Worm (Caenorhabditis elegans) whole organism, L3 larva: Measurements from ENCODE around the gene Y75B8A.31.

Experiments
- R02D3.7 ChIP-seq: fragments of 150-350 bp; optimal IDR thresholded peaks from 2 replicates; lab custom pipeline; 2014; ENCODE audit warnings: missing biosample characterization, missing genetic modification characterization
- ama-1 ChIP-seq: fragments of 150-350 bp; optimal IDR thresholded peaks from 2 replicates; lab custom pipeline; 2018
- ceh-16 ChIP-seq: sonication (generic microtip); optimal IDR thresholded peaks from 2 replicates; lab custom pipeline; 2017; ENCODE audit warnings: missing biosample characterization, missing genetic modification characterization
- ceh-28 ChIP-seq: fragments of 150-350 bp; optimal IDR thresholded peaks from 2 replicates; lab custom pipeline; 2014; ENCODE audit warnings: missing biosample characterization, missing genetic modification reagents, missing genetic modification characterization
- ceh-9 ChIP-seq: sonication (generic microtip); optimal IDR thresholded peaks from 2 replicates; lab custom pipeline; 2018; ENCODE audit warnings: missing biosample characterization, missing genetic modification characterization
- daf-12 ChIP-seq: fragments of 150-350 bp; optimal IDR thresholded peaks from 2 replicates; lab custom pipeline; 2014; ENCODE audit warnings: missing biosample characterization, missing genetic modification reagents, missing genetic modification characterization
- egl-27 ChIP-seq: sonication (generic microtip); optimal IDR thresholded peaks from 4 replicates; lab custom pipeline; 2017; ENCODE audit warnings: missing biosample characterization, missing genetic modification reagents, missing genetic modification characterization
- eor-1 ChIP-seq, 2 experiments: fragments of 150-350 bp; optimal IDR thresholded peaks; 2 replicates each; lab custom pipeline; 2014 to 2018; ENCODE audit warnings: missing biosample characterization in 2 of 2, missing genetic modification characterization in 2 of 2
- fos-1 ChIP-seq: fragments of 150-350 bp; optimal IDR thresholded peaks from 2 replicates; lab custom pipeline; 2014; ENCODE audit warnings: missing biosample characterization, missing genetic modification characterization
- hmg-11 ChIP-seq: sonication (generic microtip); optimal IDR thresholded peaks from 2 replicates; lab custom pipeline; 2016; ENCODE audit warnings: missing genetic modification characterization, missing compliant biosample characterization
- jun-1 ChIP-seq: fragments of 150-350 bp; optimal IDR thresholded peaks from 2 replicates; lab custom pipeline; 2014; ENCODE audit warnings: missing biosample characterization, missing genetic modification reagents, missing genetic modification characterization
- lin-39 ChIP-seq: fragments of 150-350 bp; optimal IDR thresholded peaks from 2 replicates; lab custom pipeline; 2018; ENCODE audit warnings: missing biosample characterization, missing genetic modification reagents, missing genetic modification characterization
- lsy-12 ChIP-seq: sonication (generic microtip); optimal IDR thresholded peaks from 2 replicates; lab custom pipeline; 2016; ENCODE audit warnings: mild to moderate bottlenecking, missing genetic modification characterization, missing compliant biosample characterization
- mdl-1 ChIP-seq: fragments of 150-350 bp; optimal IDR thresholded peaks from 2 replicates; lab custom pipeline; 2014; ENCODE audit warnings: missing biosample characterization, missing genetic modification characterization
- mml-1 ChIP-seq: fragments of 150-350 bp; sonication (generic microtip); optimal IDR thresholded peaks from 3 replicates; lab custom pipeline; 2014; ENCODE audit warnings: missing biosample characterization, missing genetic modification characterization
- nfya-1 ChIP-seq: sonication (generic microtip); optimal IDR thresholded peaks from 2 replicates; lab custom pipeline; 2017; ENCODE audit warnings: missing genetic modification characterization, mild to moderate bottlenecking, missing compliant biosample characterization, antibody characterized with exemption, moderate library complexity; ENCODE audit not compliant: insufficient read depth
- nhr-11 ChIP-seq: fragments of 150-350 bp; optimal IDR thresholded peaks from 2 replicates; lab custom pipeline; 2014; ENCODE audit warnings: missing biosample characterization, missing genetic modification characterization
- nhr-23 ChIP-seq: fragments of 150-350 bp; optimal IDR thresholded peaks from 2 replicates; lab custom pipeline; 2014; ENCODE audit warnings: missing biosample characterization, missing genetic modification reagents, missing genetic modification characterization
- nhr-237 ChIP-seq: fragments of 150-350 bp; optimal IDR thresholded peaks from 2 replicates; lab custom pipeline; 2014; ENCODE audit warnings: missing biosample characterization, missing genetic modification characterization
- nhr-25 ChIP-seq: sonication (generic microtip); optimal IDR thresholded peaks from 2 replicates; lab custom pipeline; 2017; ENCODE audit warnings: missing biosample characterization, missing genetic modification characterization
- nhr-28 ChIP-seq: fragments of 150-350 bp; optimal IDR thresholded peaks from 2 replicates; lab custom pipeline; 2014; ENCODE audit warnings: missing biosample characterization, missing genetic modification characterization
- nhr-43 ChIP-seq: sonication (generic microtip); optimal IDR thresholded peaks from 2 replicates; lab custom pipeline; 2016; ENCODE audit warnings: mild to moderate bottlenecking, missing genetic modification characterization, missing compliant biosample characterization; ENCODE audit not compliant: poor library complexity, severe bottlenecking
- nhr-76 ChIP-seq: fragments of 150-350 bp; sonication (generic microtip); optimal IDR thresholded peaks from 5 replicates; lab custom pipeline; 2014; ENCODE audit warnings: missing biosample characterization, missing genetic modification characterization
- nhr-77 ChIP-seq: fragments of 150-350 bp; optimal IDR thresholded peaks from 2 replicates; lab custom pipeline; 2014; ENCODE audit warnings: missing biosample characterization, missing genetic modification characterization
- pha-4 ChIP-seq: fragments of 150-350 bp; optimal IDR thresholded peaks from 2 replicates; lab custom pipeline; 2014; ENCODE audit warnings: missing biosample characterization, missing genetic modification reagents, missing genetic modification characterization
- sea-2 ChIP-seq: fragments of 150-350 bp; sonication (generic microtip); optimal IDR thresholded peaks from 4 replicates; lab custom pipeline; 2014; ENCODE audit warnings: missing biosample characterization, missing genetic modification reagents, missing genetic modification characterization
- skn-1 ChIP-seq: fragments of 150-350 bp; optimal IDR thresholded peaks from 2 replicates; lab custom pipeline; 2014; ENCODE audit warnings: missing biosample characterization, missing genetic modification characterization
- tbx-2 ChIP-seq: sonication (generic microtip); optimal IDR thresholded peaks from 2 replicates; lab custom pipeline; 2016; ENCODE audit warnings: mild to moderate bottlenecking, missing genetic modification characterization, missing compliant biosample characterization
- unc-62 ChIP-seq: fragments of 150-350 bp; sonication (generic microtip); optimal IDR thresholded peaks from 4 replicates; lab custom pipeline; 2014; ENCODE audit warnings: missing biosample characterization, missing genetic modification reagents, missing genetic modification characterization
- zag-1 ChIP-seq: fragments of 150-350 bp; optimal IDR thresholded peaks from 2 replicates; lab custom pipeline; 2014; ENCODE audit warnings: missing biosample characterization, missing genetic modification characterization
- ztf-11 ChIP-seq: fragments of 150-350 bp; optimal IDR thresholded peaks from 2 replicates; lab custom pipeline; 2014; ENCODE audit warnings: missing biosample characterization, missing genetic modification characterization
- ztf-4 ChIP-seq: fragments of 150-350 bp; optimal IDR thresholded peaks from 2 replicates; lab custom pipeline; 2014; ENCODE audit warnings: missing biosample characterization, missing genetic modification characterization

Y75B8A.31 gene

DNA sequence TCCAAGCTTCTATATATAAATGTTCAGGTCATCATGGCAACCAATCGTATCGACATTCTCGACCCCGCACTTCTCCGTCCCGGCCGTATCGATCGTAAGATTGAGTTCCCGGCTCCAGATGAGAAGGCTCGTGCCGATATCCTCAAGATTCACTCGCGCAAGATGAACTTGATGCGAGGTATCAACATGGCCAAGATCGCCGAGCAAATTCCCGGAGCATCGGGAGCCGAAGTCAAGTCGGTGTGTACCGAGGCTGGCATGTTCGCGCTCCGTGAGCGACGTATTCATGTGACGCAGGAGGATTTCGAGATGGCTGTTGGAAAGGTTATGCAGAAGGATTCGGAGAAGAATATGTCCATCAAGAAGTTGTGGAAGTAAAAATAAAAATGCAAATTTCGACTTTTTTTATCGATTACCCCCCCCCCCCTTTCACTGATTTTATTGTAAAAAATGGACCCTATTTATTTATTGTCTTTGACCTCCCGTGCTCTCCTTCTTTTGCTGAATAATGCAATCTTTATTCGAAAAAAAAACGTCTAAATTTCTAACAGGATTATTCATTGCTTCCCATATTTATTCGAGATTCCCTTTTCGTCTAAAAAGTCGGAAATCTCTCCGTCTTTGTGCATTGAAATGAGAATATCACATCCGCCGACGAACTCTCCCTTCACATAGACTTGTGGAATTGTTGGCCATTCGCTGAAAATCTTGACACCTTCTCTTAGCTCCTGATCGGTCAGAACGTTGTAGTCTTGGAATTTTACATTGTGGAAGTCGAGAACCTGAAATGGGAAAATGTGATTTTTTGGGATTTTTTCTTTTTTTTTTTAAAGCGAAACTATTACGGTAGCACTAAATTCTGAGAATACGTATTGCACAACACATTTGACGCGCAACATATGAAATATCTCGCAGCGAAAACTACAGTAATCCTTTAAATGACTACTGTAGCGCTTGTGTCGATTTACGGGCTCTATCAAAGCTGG, 20.9 kb downstream of the Y75B8A.31 start:
- no peak for TF ChIP-seq tbx-2 (tag; lab: Kevin White, UChicago)
- no peak for TF ChIP-seq skn-1 (tag; lab: Kevin White, UChicago)
- no peak for TF ChIP-seq lsy-12 (tag; lab: Kevin White, UChicago)
- no peak for TF ChIP-seq ztf-11 (tag; lab: Kevin White, UChicago)
- TF ChIP-seq jun-1 (tag; lab: Kevin White, UChicago) = no peak
- no peak for TF ChIP-seq egl-27
- TF ChIP-seq nhr-25 (tag; lab: Kevin White, UChicago) = no peak
- no peak for TF ChIP-seq ceh-9 (tag; lab: Kevin White, UChicago)
- TF ChIP-seq nhr-76 (tag; lab: Kevin White, UChicago) = no peak
- no peak for TF ChIP-seq fos-1 (tag; lab: Kevin White, UChicago)
- TF ChIP-seq nhr-77 (tag; lab: Kevin White, UChicago) = no peak
- no peak for TF ChIP-seq ceh-28 (tag; lab: Kevin White, UChicago)
- no peak for TF ChIP-seq nhr-23 (tag; lab: Kevin White, UChicago)
- TF ChIP-seq ama-1 = no peak
- no peak for TF ChIP-seq ceh-16 (tag; lab: Kevin White, UChicago)
- no peak for TF ChIP-seq nhr-28 (tag; lab: Kevin White, UChicago)
- TF ChIP-seq nfya-1 (tag; lab: Kevin White, UChicago) = no peak
- TF ChIP-seq lin-39 (tag; lab: Kevin White, UChicago) = no peak
- TF ChIP-seq, all 47 proteins: peak for 0

DNA sequence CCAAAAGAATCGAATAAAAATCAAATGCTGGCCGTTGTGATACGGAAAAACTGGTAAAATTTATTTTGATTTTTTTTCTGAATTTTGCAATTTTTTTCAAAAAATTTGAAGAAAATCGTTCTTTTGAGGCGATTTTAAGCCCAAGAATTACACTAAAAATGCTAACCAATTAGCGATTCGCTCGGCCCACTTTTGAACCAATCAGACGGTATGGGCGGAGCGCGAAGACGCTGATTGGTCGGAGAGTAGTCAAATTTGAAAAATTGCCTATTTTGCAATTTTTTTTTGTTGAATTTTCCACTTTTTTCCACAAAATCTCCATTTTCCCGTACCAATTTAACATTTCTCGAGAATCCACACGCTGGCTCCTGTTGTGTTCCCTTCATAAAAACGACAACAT, 21.9 kb downstream of the Y75B8A.31 start:
- TF ChIP-seq nfya-1 (tag; lab: Kevin White, UChicago) = peak; percentile 88
- TF ChIP-seq nhr-11 = no peak

DNA sequence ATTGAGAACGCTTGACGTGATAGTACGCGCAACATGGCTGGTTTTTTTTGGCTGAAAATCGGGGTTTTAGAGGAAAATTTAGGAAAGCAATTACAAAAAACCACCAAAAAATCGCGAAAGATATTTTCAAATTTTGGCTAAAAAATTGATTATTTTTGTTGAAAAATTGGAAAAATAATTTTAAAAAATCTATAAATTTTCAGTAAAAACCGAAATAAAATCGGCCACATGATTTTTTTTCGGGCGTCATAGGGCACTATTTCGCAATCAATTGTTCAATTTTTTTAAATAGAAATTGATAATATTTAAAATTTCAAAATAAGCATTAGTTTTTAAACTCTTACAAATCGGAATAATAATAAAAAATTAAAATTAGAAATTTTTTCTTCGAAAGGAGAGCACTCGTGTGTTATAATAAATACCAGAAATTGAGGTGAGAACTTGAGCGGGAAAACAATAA, 22.4 kb downstream of the Y75B8A.31 start, which contains the start of gene glrx-5:
Gene glrx-5 (minus strand): TSS at position 51 of the 460 bp plus-strand sequence.
- TF ChIP-seq nhr-11 = no peak
- no peak for TF ChIP-seq unc-62 (GFP tag; lab: Kevin White, UChicago)
- TF ChIP-seq nhr-25 (tag; lab: Kevin White, UChicago) = no peak
- TF ChIP-seq R02D3.7 (tag; lab: Kevin White, UChicago) = no peak
- no peak for TF ChIP-seq jun-1 (tag; lab: Kevin White, UChicago)
- no peak for TF ChIP-seq tbx-2 (tag; lab: Kevin White, UChicago)
- TF ChIP-seq skn-1 (tag; lab: Kevin White, UChicago) = no peak
- TF ChIP-seq ceh-16 (tag; lab: Kevin White, UChicago) = no peak
- TF ChIP-seq hmg-11 = no peak
- no peak for TF ChIP-seq daf-12 (tag; lab: Kevin White, UChicago)
- no peak for TF ChIP-seq nhr-76 (tag; lab: Kevin White, UChicago)
- no peak for TF ChIP-seq zag-1 (tag; lab: Kevin White, UChicago)
- no peak for TF ChIP-seq lin-39 (tag; lab: Kevin White, UChicago)
- no peak for TF ChIP-seq sea-2 (GFP tag; lab: Kevin White, UChicago)
- TF ChIP-seq mdl-1 (tag; lab: Kevin White, UChicago) = no peak

DNA sequence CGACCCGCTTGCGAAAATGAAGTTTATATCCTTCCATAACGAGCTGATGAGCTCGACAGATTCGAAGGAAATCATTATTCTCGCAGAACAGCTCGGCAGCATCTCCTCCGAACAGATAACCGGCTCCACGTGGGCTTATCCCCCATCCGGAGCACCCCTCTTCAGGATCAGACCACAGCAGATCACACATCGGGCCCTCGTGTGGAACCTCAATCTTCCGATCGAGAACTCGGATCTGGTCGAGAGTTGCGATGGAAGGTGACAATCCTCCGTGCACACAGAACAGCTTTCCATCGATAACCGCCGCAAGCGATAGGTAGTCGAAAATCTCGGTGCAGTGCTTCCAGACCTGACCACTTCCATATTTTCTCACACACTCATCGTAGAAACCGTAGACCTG, 24.2 kb downstream of the Y75B8A.31 start:
- TF ChIP-seq unc-62 (GFP tag; lab: Kevin White, UChicago) = no peak
- no peak for TF ChIP-seq egl-27
- no peak for TF ChIP-seq daf-12 (tag; lab: Kevin White, UChicago)
- TF ChIP-seq pha-4 (tag; lab: Kevin White, UChicago) = no peak
- TF ChIP-seq tbx-2 (tag; lab: Kevin White, UChicago) = no peak
- no peak for TF ChIP-seq mdl-1 (tag; lab: Kevin White, UChicago)
- TF ChIP-seq mml-1 (tag; lab: Kevin White, UChicago) = no peak
- no peak for TF ChIP-seq nhr-43 (tag; lab: Kevin White, UChicago)
- no peak for TF ChIP-seq ceh-16 (tag; lab: Kevin White, UChicago)
- TF ChIP-seq nhr-237 (tag; lab: Kevin White, UChicago) = no peak
- no peak for TF ChIP-seq ztf-4 (tag; lab: Kevin White, UChicago)
- no peak for TF ChIP-seq ztf-11 (tag; lab: Kevin White, UChicago)
- no peak for TF ChIP-seq nfya-1 (tag; lab: Kevin White, UChicago)
- TF ChIP-seq eor-1 (tag; optimal IDR thresholded peaks at IDR 0.05; lab: Kevin White, UChicago) = no peak
- TF ChIP-seq, all 47 proteins: peak for 0
